Fruit fly (Drosophila melanogaster) Kc167 (cell line): ENCODE measurements around the gene Est-6.

Source experiments
- Sin3A ChIP-seq: fragments of >200 bp; optimal IDR thresholded peaks from 2 replicates; lab custom pipeline; 2018; ENCODE audit warnings: missing external identifiers
- h ChIP-seq: fragments of >200 bp; optimal IDR thresholded peaks from 3 replicates; lab custom pipeline; 2018; ENCODE audit warnings: missing external identifiers
- insv ChIP-seq: fragments of >200 bp; optimal IDR thresholded peaks from 3 replicates; lab custom pipeline; 2018; ENCODE audit warnings: missing external identifiers
- psq ChIP-seq: fragments of >200 bp; optimal IDR thresholded peaks from 2 replicates; lab custom pipeline; 2017; ENCODE audit warnings: missing external identifiers

- no peak for TF ChIP-seq h (lab: Kevin White, UChicago)
- no peak for TF ChIP-seq psq (lab: Kevin White, UChicago)
- TF ChIP-seq Sin3A (lab: Kevin White, UChicago): no peak
- TF ChIP-seq insv (lab: Kevin White, UChicago): no peak
These were observed 4.0 kb upstream of the Est-6 start, which contains the start of gene Miox for dm6 chr3L:12184564-12185034.
